Worm (Caenorhabditis elegans) whole organism, L4/young adult: ENCODE data around the gene pfk-1.1.

ENCODE experiments used
- W03F9.2 ChIP-seq: fragments of 150-350 bp; optimal IDR thresholded peaks from 2 replicates; lab custom pipeline; 2014; ENCODE audit warnings: missing biosample characterization, missing genetic modification characterization
- dao-5 ChIP-seq: sonication (generic microtip); optimal IDR thresholded peaks from 2 replicates; lab custom pipeline; 2016; ENCODE audit warnings: missing genotype, missing genetic modification characterization, moderate library complexity, missing compliant biosample characterization
- him-1 ChIP-seq: sonication (generic microtip); optimal IDR thresholded peaks from 2 replicates; lab custom pipeline; 2016; ENCODE audit warnings: missing genotype, missing genetic modification reagents, missing genetic modification characterization, missing compliant biosample characterization

DNA sequence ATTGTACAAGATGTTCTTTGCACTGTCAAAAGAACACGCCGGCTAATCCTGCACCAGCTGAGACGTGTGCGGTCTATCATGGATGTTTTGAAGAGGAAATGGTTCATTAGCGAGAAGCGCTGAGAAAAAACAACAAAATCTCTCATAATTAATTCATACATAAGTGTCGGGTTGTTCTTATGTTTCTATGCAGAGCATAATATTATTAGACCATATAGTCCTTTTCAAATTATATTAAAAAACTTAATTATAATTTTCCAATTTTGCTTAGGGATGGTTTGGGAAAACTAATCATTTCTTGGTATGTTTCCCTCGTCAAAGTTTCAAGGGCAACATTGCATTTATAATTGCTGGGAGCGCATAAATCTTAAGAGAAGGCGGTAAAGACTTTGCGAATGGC lies 18.9 kb upstream of the pfk-1.1 start:
- TF ChIP-seq W03F9.2 (tag; lab: Kevin White, UChicago) (no peak), him-1 (tag; lab: Kevin White, UChicago) (no peak), dao-5 (tag; lab: Kevin White, UChicago) (no peak)
